Fruit fly (Drosophila melanogaster): ENCODE data around the gene CG7148.

- no peak for TF ChIP-seq gfzf (GFP tag; optimal IDR thresholded peaks at IDR 0.05)
- no peak for TF ChIP-seq ab (GFP tag; optimal IDR thresholded peaks at IDR 0.05)
- TF ChIP-seq CG31441 (GFP tag; IDR thresholded peaks at IDR 0.05) = no peak
- no peak for TF ChIP-seq CG13287 (GFP tag; IDR thresholded peaks at IDR 0.05; ENCODE audit: partially characterized antibody)
- no peak for TF ChIP-seq insv (GFP tag; optimal IDR thresholded peaks at IDR 0.05)
- no peak for TF ChIP-seq H15 (GFP tag; IDR thresholded peaks at IDR 0.05)
- no peak for TF ChIP-seq CG10462 (GFP tag; optimal IDR thresholded peaks at IDR 0.05)
- TF ChIP-seq fu2 (GFP tag; optimal IDR thresholded peaks at IDR 0.05) = no peak
- no peak for TF ChIP-seq dysf (GFP tag; IDR thresholded peaks at IDR 0.05)
- TF ChIP-seq wdn (GFP tag; IDR thresholded peaks at IDR 0.05) = no peak
- TF ChIP-seq HmgZ (tag; optimal IDR thresholded peaks at IDR 0.05) = no peak
- no peak for TF ChIP-seq MBD-R2 (GFP tag; IDR thresholded peaks at IDR 0.05)
Measured at dm6 chr3L:21830125-21830524, 1.9 kb downstream of the CG7148 start.
